Worm (Caenorhabditis elegans) whole organism, L2 larva: ENCODE results near the gene glit-1.
A peak's percentile ranks its signal among the peaks of the same experiment; 100 is the strongest.

Experiments used
- C34F6.9 ChIP-seq: fragments of 150-350 bp; optimal IDR thresholded peaks from 2 replicates; lab custom pipeline; 2014; ENCODE audit warnings: missing biosample characterization, missing genetic modification characterization
- F13H6.1 ChIP-seq: sonication (generic microtip); optimal IDR thresholded peaks from 2 replicates; lab custom pipeline; 2016; ENCODE audit warnings: missing genetic modification characterization, missing compliant biosample characterization
- R02D3.7 ChIP-seq: fragments of 150-350 bp; optimal IDR thresholded peaks from 2 replicates; lab custom pipeline; 2014; ENCODE audit warnings: missing biosample characterization, missing genetic modification characterization
- Y55F3AM.14 ChIP-seq: fragments of 200-800 bp; sonication (Bioruptor generic); optimal IDR thresholded peaks from 2 replicates; lab custom pipeline; 2018; ENCODE audit warnings: mild to moderate bottlenecking, missing genetic modification characterization, missing compliant biosample characterization
- ZK546.5 ChIP-seq: sonication (generic microtip); optimal IDR thresholded peaks from 2 replicates; lab custom pipeline; 2017; ENCODE audit warnings: missing biosample characterization, missing genetic modification characterization
- alr-1 ChIP-seq: fragments of 150-350 bp; optimal IDR thresholded peaks from 2 replicates; lab custom pipeline; 2014; ENCODE audit warnings: missing biosample characterization, missing genetic modification characterization
- ama-1 ChIP-seq: fragments of 150-350 bp; optimal IDR thresholded peaks from 2 replicates; lab custom pipeline; 2018; ENCODE audit warnings: inconsistent platforms
- blmp-1 ChIP-seq: sonication (generic microtip); optimal IDR thresholded peaks from 2 replicates; lab custom pipeline; 2017; ENCODE audit warnings: missing genetic modification characterization, mild to moderate bottlenecking, missing compliant biosample characterization, antibody characterized with exemption, moderate library complexity; ENCODE audit not compliant: insufficient read depth
- ceh-16 ChIP-seq: fragments of 150-350 bp; optimal IDR thresholded peaks from 2 replicates; lab custom pipeline; 2014; ENCODE audit warnings: missing biosample characterization, missing genetic modification characterization
- dmd-4 ChIP-seq: sonication (generic microtip); optimal IDR thresholded peaks from 2 replicates; lab custom pipeline; 2017; ENCODE audit warnings: missing biosample characterization, missing genetic modification characterization
- egl-27 ChIP-seq: sonication (generic microtip); optimal IDR thresholded peaks from 3 replicates; lab custom pipeline; 2017; ENCODE audit warnings: missing biosample characterization, missing genetic modification reagents, missing genetic modification characterization
- elt-3 ChIP-seq: sonication (generic microtip); optimal IDR thresholded peaks from 2 replicates; lab custom pipeline; 2017; ENCODE audit warnings: missing biosample characterization, missing genetic modification characterization
- fos-1 ChIP-seq: fragments of 150-350 bp; optimal IDR thresholded peaks from 2 replicates; lab custom pipeline; 2014; ENCODE audit warnings: missing biosample characterization, missing genetic modification characterization
- gmeb-1 ChIP-seq: fragments of 150-350 bp; optimal IDR thresholded peaks from 2 replicates; lab custom pipeline; 2014; ENCODE audit warnings: missing biosample characterization, missing genetic modification characterization
- lin-11 ChIP-seq: fragments of 150-350 bp; sonication (generic microtip); optimal IDR thresholded peaks from 2 replicates; lab custom pipeline; 2014; ENCODE audit warnings: missing biosample characterization, missing genetic modification characterization, inconsistent platforms, mixed read lengths
- lin-13 ChIP-seq: fragments of 150-350 bp; optimal IDR thresholded peaks from 2 replicates; lab custom pipeline; 2014; ENCODE audit warnings: missing biosample characterization, missing genetic modification reagents, missing genetic modification characterization
- lin-39 ChIP-seq: fragments of 150-350 bp; optimal IDR thresholded peaks from 2 replicates; lab custom pipeline; 2014; ENCODE audit warnings: missing biosample characterization, missing genetic modification reagents, missing genetic modification characterization
- mab-5 ChIP-seq: fragments of 150-350 bp; optimal IDR thresholded peaks from 2 replicates; lab custom pipeline; 2014; ENCODE audit warnings: missing biosample characterization, missing genetic modification characterization
- mdl-1 ChIP-seq, 2 experiments: fragments of 150-350 bp in 1 of 2; sonication (generic microtip) in 1 of 2; optimal IDR thresholded peaks; 2 replicates each; lab custom pipeline; 2017; ENCODE audit warnings: missing biosample characterization in 2 of 2, missing genetic modification characterization in 2 of 2
- nhr-10 ChIP-seq: sonication (generic microtip); optimal IDR thresholded peaks from 2 replicates; lab custom pipeline; 2017; ENCODE audit warnings: missing biosample characterization, missing genetic modification characterization
- nhr-12 ChIP-seq: fragments of 150-350 bp; optimal IDR thresholded peaks from 2 replicates; lab custom pipeline; 2014; ENCODE audit warnings: missing biosample characterization, missing genetic modification characterization
- nhr-21 ChIP-seq: fragments of 150-350 bp; optimal IDR thresholded peaks from 2 replicates; lab custom pipeline; 2014; ENCODE audit warnings: missing biosample characterization, missing genetic modification characterization
- nhr-237 ChIP-seq: fragments of 150-350 bp; optimal IDR thresholded peaks from 2 replicates; lab custom pipeline; 2014; ENCODE audit warnings: missing biosample characterization, missing genetic modification characterization
- nhr-25 ChIP-seq: fragments of 150-350 bp; sonication (generic microtip); optimal IDR thresholded peaks from 3 replicates; lab custom pipeline; 2014; ENCODE audit warnings: missing biosample characterization, missing genetic modification characterization
- nhr-6 ChIP-seq: fragments of 150-350 bp; optimal IDR thresholded peaks from 2 replicates; lab custom pipeline; 2014; ENCODE audit warnings: missing biosample characterization, missing genetic modification characterization
- nhr-77 ChIP-seq: fragments of 150-350 bp; optimal IDR thresholded peaks from 2 replicates; lab custom pipeline; 2014; ENCODE audit warnings: missing biosample characterization, missing genetic modification characterization
- sem-4 ChIP-seq: fragments of 150-350 bp; optimal IDR thresholded peaks from 2 replicates; lab custom pipeline; 2014; ENCODE audit warnings: missing biosample characterization, missing genetic modification reagents, missing genetic modification characterization
- skn-1 ChIP-seq: sonication (generic microtip); optimal IDR thresholded peaks from 2 replicates; lab custom pipeline; 2017; ENCODE audit warnings: missing biosample characterization, missing genetic modification characterization
- sma-3 ChIP-seq: sonication (generic microtip); optimal IDR thresholded peaks from 2 replicates; lab custom pipeline; 2016; ENCODE audit warnings: missing genetic modification reagents, missing genetic modification characterization, missing compliant biosample characterization
- sma-9 ChIP-seq, 2 experiments: fragments of 150-350 bp in 1 of 2; sonication (generic microtip) in 1 of 2; optimal IDR thresholded peaks; 2 replicates each; lab custom pipeline; 2014 to 2016; ENCODE audit warnings: missing genetic modification characterization in 2 of 2, mild to moderate bottlenecking in 1 of 2, missing biosample characterization in 1 of 2, missing compliant biosample characterization in 1 of 2, missing genetic modification reagents in 1 of 2, moderate library complexity in 1 of 2
- snpc-4 ChIP-seq: fragments of 150-350 bp; optimal IDR thresholded peaks from 2 replicates; lab custom pipeline; 2014; ENCODE audit warnings: missing biosample characterization, missing genetic modification characterization
- unc-39 ChIP-seq: fragments of 150-350 bp; optimal IDR thresholded peaks from 2 replicates; lab custom pipeline; 2014; ENCODE audit warnings: missing biosample characterization, missing genetic modification characterization
- unc-55 ChIP-seq: fragments of 150-350 bp; sonication (generic microtip); optimal IDR thresholded peaks from 3 replicates; lab custom pipeline; 2014; ENCODE audit warnings: missing biosample characterization, missing genetic modification reagents, missing genetic modification characterization
- zag-1 ChIP-seq: fragments of 150-350 bp; optimal IDR thresholded peaks from 2 replicates; lab custom pipeline; 2014; ENCODE audit warnings: missing biosample characterization, missing genetic modification characterization
- ztf-1 ChIP-seq: fragments of 200-800 bp; sonication (Bioruptor generic); conservative IDR thresholded peaks from 2 replicates; pipeline ENCODE4 v1.3.6; 2022; ENCODE audit warnings: missing genetic modification characterization, missing compliant biosample characterization
- ztf-4 ChIP-seq: fragments of 150-350 bp; optimal IDR thresholded peaks from 2 replicates; lab custom pipeline; 2014; ENCODE audit warnings: missing biosample characterization, missing genetic modification characterization

Gene glit-1

DNA sequence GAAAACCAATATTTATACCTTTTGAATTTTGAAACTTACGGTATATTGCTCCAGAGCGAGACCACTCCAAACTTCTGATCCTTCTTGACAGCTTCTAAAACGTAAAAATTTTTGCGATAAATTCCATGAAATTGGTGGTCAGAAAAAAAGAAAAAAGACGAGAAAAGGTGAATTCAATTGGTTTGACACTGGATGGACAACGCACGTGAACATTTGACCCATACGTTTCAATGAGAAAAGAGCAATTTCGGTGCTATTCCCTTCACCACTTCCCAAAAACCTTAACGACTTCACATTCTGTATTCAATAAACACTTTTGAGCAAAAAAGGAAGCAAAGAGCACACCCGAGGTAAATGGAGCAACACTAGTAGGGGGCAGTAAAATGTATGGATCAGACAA lies 15.3 kb downstream of the glit-1 start, which contains the start of gene acc-3:
Gene acc-3, minus strand, starts transcription at position 101 of the 400 bp plus-strand sequence.
- TF ChIP-seq snpc-4 (tag; lab: Kevin White, UChicago) (no peak), ama-1 (lab: Kevin White, UChicago) (no peak), fos-1 (tag; lab: Kevin White, UChicago) (no peak), sem-4 (tag; lab: Kevin White, UChicago) (no peak), zag-1 (tag; lab: Kevin White, UChicago) (no peak), nhr-237 (tag; lab: Kevin White, UChicago) (no peak), nhr-10 (tag; lab: Kevin White, UChicago) (no peak), nhr-77 (tag; lab: Kevin White, UChicago) (no peak), ZK546.5 (no peak), unc-39 (no peak), egl-27 (tag; lab: Kevin White, UChicago) (no peak), nhr-6 (no peak), lin-13 (no peak), blmp-1 (no peak), elt-3 (no peak), F13H6.1 (tag; lab: Kevin White, UChicago) (no peak), skn-1 (tag; lab: Kevin White, UChicago) (no peak), gmeb-1 (tag; lab: Kevin White, UChicago) (no peak), mab-5 (tag; lab: Kevin White, UChicago) (no peak), ztf-4 (tag; lab: Kevin White, UChicago) (no peak)

DNA sequence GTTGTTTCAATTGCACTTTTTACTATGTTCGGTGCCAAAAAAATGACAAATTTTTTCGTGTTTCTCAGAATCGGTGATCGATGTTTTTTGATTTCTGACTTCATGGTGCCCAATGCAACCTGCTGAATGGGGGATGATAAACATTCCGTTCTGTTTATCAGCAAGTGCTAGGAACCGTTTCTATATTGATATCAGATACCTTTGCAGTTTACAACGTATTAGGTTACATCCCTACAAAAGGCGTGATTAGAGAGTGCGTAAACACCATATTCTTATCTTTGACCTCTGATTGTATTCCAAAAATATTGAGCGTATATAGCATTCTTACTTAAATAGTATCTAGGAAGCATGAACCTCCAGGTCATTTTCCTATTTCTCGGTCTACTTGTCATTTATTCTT lies 20.7 kb downstream of the glit-1 start, which contains the start of gene aman-1:
Gene aman-1, plus strand, starts transcription at position 344 of the 400 bp plus-strand sequence.
- TF ChIP-seq nhr-12: no peak
- TF ChIP-seq nhr-25 (tag; lab: Kevin White, UChicago): no peak
- no peak for TF ChIP-seq zag-1 (tag; lab: Kevin White, UChicago)
- TF ChIP-seq R02D3.7: no peak
- TF ChIP-seq ztf-1 (GFP tag; lab: Robert Waterston, UW): no peak
- TF ChIP-seq fos-1 (tag; lab: Kevin White, UChicago): no peak
- no peak for TF ChIP-seq nhr-10 (tag; lab: Kevin White, UChicago)
- TF ChIP-seq unc-39: no peak

- no peak for TF ChIP-seq nhr-21
- TF ChIP-seq nhr-237 (tag; lab: Kevin White, UChicago): no peak
- no peak for TF ChIP-seq lin-11 (tag; lab: Kevin White, UChicago)
- TF ChIP-seq gmeb-1 (tag; lab: Kevin White, UChicago): no peak
- TF ChIP-seq nhr-77 (tag; lab: Kevin White, UChicago): no peak
- no peak for TF ChIP-seq ceh-16 (tag; lab: Kevin White, UChicago)
- no peak for TF ChIP-seq F13H6.1 (tag; lab: Kevin White, UChicago)
- no peak for TF ChIP-seq unc-39
- no peak for TF ChIP-seq lin-39
- TF ChIP-seq dmd-4 (tag; lab: Kevin White, UChicago): no peak
- peak; percentile 47 for TF ChIP-seq mab-5 (tag; lab: Kevin White, UChicago)
- TF ChIP-seq sma-3 (GFP tag; lab: Kevin White, UChicago): no peak
- no peak for TF ChIP-seq snpc-4 (tag; lab: Kevin White, UChicago)
- TF ChIP-seq alr-1 (tag; lab: Kevin White, UChicago): no peak
- TF ChIP-seq mdl-1 (tag; optimal IDR thresholded peaks at IDR 0.05; lab: Kevin White, UChicago): peak in 1 of 2 experiments; percentile 54
- TF ChIP-seq sma-9 (GFP tag; optimal IDR thresholded peaks at IDR 0.05; lab: Kevin White, UChicago): no peak
- TF ChIP-seq sma-9 (tag; optimal IDR thresholded peaks at IDR 0.05; lab: Kevin White, UChicago): no peak
- TF ChIP-seq Y55F3AM.14 (GFP tag; lab: Kevin White, UChicago): no peak
- TF ChIP-seq, all 48 proteins: peak for 2
Observed at ce11 chrX:4740630-4741029, 28.6 kb downstream of the glit-1 start.

ce11 chrX:4742285-4742684 lies 30.2 kb downstream of the glit-1 start:
- TF ChIP-seq nhr-10 (tag; lab: Kevin White, UChicago) (no peak), sma-9 (GFP tag; optimal IDR thresholded peaks at IDR 0.05; lab: Kevin White, UChicago) (no peak), sma-9 (tag; optimal IDR thresholded peaks at IDR 0.05; lab: Kevin White, UChicago) (no peak), nhr-25 (tag; lab: Kevin White, UChicago) (no peak), nhr-77 (tag; lab: Kevin White, UChicago) (no peak), mab-5 (tag; lab: Kevin White, UChicago) (peak; percentile 63), C34F6.9 (tag; lab: Kevin White, UChicago) (peak; percentile 1), unc-55 (peak; percentile 1), lin-13 (no peak)
- TF ChIP-seq, all 48 proteins: peak for 3
